Worm (Caenorhabditis elegans) whole organism, L1 larva: ENCODE data around the gene acs-1.

Experiments used
- aly-2 ChIP-seq: fragments of 150-350 bp; optimal IDR thresholded peaks from 2 replicates; lab custom pipeline; 2014; ENCODE audit warnings: missing biosample characterization, missing genetic modification characterization
- ama-1 ChIP-seq: fragments of 150-350 bp; optimal IDR thresholded peaks from 2 replicates; lab custom pipeline; 2014
- blmp-1 ChIP-seq: fragments of 150-350 bp; optimal IDR thresholded peaks from 2 replicates; lab custom pipeline; 2014; ENCODE audit warnings: missing biosample characterization, missing genetic modification characterization
- efl-1 ChIP-seq, 4 experiments: fragments of 150-350 bp; optimal IDR thresholded peaks in 3 of 4; peaks in 1 of 4; 1 replicate in 1 of 4; 2 replicates in 3 of 4; lab custom pipeline; 2014; ENCODE audit warnings: missing biosample characterization in 2 of 4, missing genetic modification characterization in 2 of 4, missing genetic modification reagents in 2 of 4
- egl-27 ChIP-seq, 2 experiments: fragments of 150-350 bp in 1 of 2; sonication (generic microtip); optimal IDR thresholded peaks; 3 replicates each; lab custom pipeline; 2017 to 2018; ENCODE audit warnings: missing biosample characterization in 2 of 2, missing genetic modification characterization in 2 of 2, missing genetic modification reagents in 2 of 2
- fos-1 ChIP-seq: fragments of 150-350 bp; optimal IDR thresholded peaks from 2 replicates; lab custom pipeline; 2014; ENCODE audit warnings: missing biosample characterization, missing genetic modification characterization
- lin-13 ChIP-seq: fragments of 150-350 bp; optimal IDR thresholded peaks from 2 replicates; lab custom pipeline; 2014; ENCODE audit warnings: missing biosample characterization, missing genetic modification reagents, missing genetic modification characterization
- lin-39 ChIP-seq: fragments of 150-350 bp; optimal IDR thresholded peaks from 2 replicates; lab custom pipeline; 2014; ENCODE audit warnings: missing biosample characterization, missing genetic modification reagents, missing genetic modification characterization
- lsy-2 ChIP-seq, 2 experiments: fragments of 150-350 bp; optimal IDR thresholded peaks; 2 replicates each; lab custom pipeline; 2014; ENCODE audit warnings: missing biosample characterization in 2 of 2, missing genetic modification characterization in 2 of 2
- nhr-237 ChIP-seq: fragments of 150-350 bp; optimal IDR thresholded peaks from 2 replicates; lab custom pipeline; 2014; ENCODE audit warnings: missing biosample characterization, missing genetic modification characterization
- nhr-77 ChIP-seq: fragments of 150-350 bp; optimal IDR thresholded peaks from 2 replicates; lab custom pipeline; 2014; ENCODE audit warnings: missing biosample characterization, missing genetic modification characterization
- pqm-1 ChIP-seq: sonication (generic microtip); optimal IDR thresholded peaks from 3 replicates; lab custom pipeline; 2017; ENCODE audit warnings: missing biosample characterization, missing genetic modification characterization
- rnt-1 ChIP-seq: sonication (generic microtip); optimal IDR thresholded peaks from 2 replicates; lab custom pipeline; 2016; ENCODE audit warnings: mild to moderate bottlenecking, missing genetic modification characterization, moderate library complexity, missing compliant biosample characterization

- TF ChIP-seq lsy-2 (tag; optimal IDR thresholded peaks at IDR 0.05; lab: Kevin White, UChicago), result no peak
- TF ChIP-seq pqm-1, result no peak
- no peak for TF ChIP-seq blmp-1
- no peak for TF ChIP-seq rnt-1 (tag; lab: Kevin White, UChicago)
- no peak for TF ChIP-seq fos-1 (tag; lab: Kevin White, UChicago)
- no peak for TF ChIP-seq nhr-237 (tag; lab: Kevin White, UChicago)
- no peak for TF ChIP-seq egl-27 (tag; optimal IDR thresholded peaks at IDR 0.05; lab: Kevin White, UChicago)
- no peak for TF ChIP-seq aly-2 (tag; lab: Kevin White, UChicago)
- TF ChIP-seq efl-1 (optimal IDR thresholded peaks at IDR 0.05; lab: Kevin White, UChicago), result no peak
- TF ChIP-seq efl-1 (GFP tag; optimal IDR thresholded peaks at IDR 0.05 in 1 of 2; lab: Kevin White, UChicago), result peak in 1 of 2 experiments; percentile 35
- TF ChIP-seq ama-1 (lab: Kevin White, UChicago), result no peak
- TF ChIP-seq lin-13 (GFP tag; lab: Kevin White, UChicago), result no peak
- TF ChIP-seq lin-39 (tag; lab: Kevin White, UChicago), result no peak
- TF ChIP-seq nhr-77 (tag; lab: Kevin White, UChicago), result no peak
Measured at ce11 chrV:6546450-6547171, 21.8 kb downstream of the acs-1 start, which contains the start of gene dre-1.
